Worm (Caenorhabditis elegans) whole organism, L1 larva: ENCODE results near the gene C29F9.8.

Source experiments
- C04F5.9 ChIP-seq: sonication (generic microtip); optimal IDR thresholded peaks from 2 replicates; lab custom pipeline; 2016; ENCODE audit warnings: missing genetic modification characterization, missing compliant biosample characterization
- F16B12.6 ChIP-seq: fragments of 150-350 bp; optimal IDR thresholded peaks from 2 replicates; lab custom pipeline; 2014; ENCODE audit warnings: missing biosample characterization, missing genetic modification characterization
- aha-1 ChIP-seq: fragments of 150-350 bp; optimal IDR thresholded peaks from 2 replicates; lab custom pipeline; 2014; ENCODE audit warnings: missing biosample characterization, missing genetic modification characterization
- blmp-1 ChIP-seq: fragments of 150-350 bp; optimal IDR thresholded peaks from 2 replicates; lab custom pipeline; 2014; ENCODE audit warnings: missing biosample characterization, missing genetic modification characterization
- ceh-63 ChIP-seq: fragments of 200-800 bp; sonication (Bioruptor generic); optimal IDR thresholded peaks from 2 replicates; lab custom pipeline; 2018; ENCODE audit warnings: mild to moderate bottlenecking, missing genetic modification characterization, missing compliant biosample characterization
- ceh-88 ChIP-seq: fragments of 200-800 bp; sonication (Bioruptor generic); IDR thresholded peaks from 2 replicates; pipeline ENCODE4 v1.3.6; 2022; ENCODE audit warnings: missing genetic modification characterization, missing compliant biosample characterization
- ceh-90 ChIP-seq: sonication (generic microtip); optimal IDR thresholded peaks from 2 replicates; lab custom pipeline; 2016; ENCODE audit warnings: missing genetic modification characterization, missing compliant biosample characterization
- dsc-1 ChIP-seq: sonication (generic microtip); optimal IDR thresholded peaks from 2 replicates; lab custom pipeline; 2016; ENCODE audit warnings: mild to moderate bottlenecking, missing genetic modification characterization, missing compliant biosample characterization
- efl-1 ChIP-seq, 4 experiments: fragments of 150-350 bp; optimal IDR thresholded peaks in 3 of 4; peaks in 1 of 4; 1 replicate in 1 of 4; 2 replicates in 3 of 4; lab custom pipeline; 2014; ENCODE audit warnings: missing biosample characterization in 2 of 4, missing genetic modification characterization in 2 of 4, missing genetic modification reagents in 2 of 4
- efl-3 ChIP-seq: fragments of 200-800 bp; sonication (Bioruptor generic); optimal IDR thresholded peaks from 2 replicates; lab custom pipeline; 2018; ENCODE audit warnings: mild to moderate bottlenecking, missing genetic modification characterization, missing compliant biosample characterization
- egl-27 ChIP-seq, 2 experiments: fragments of 150-350 bp in 1 of 2; sonication (generic microtip); optimal IDR thresholded peaks; 3 replicates each; lab custom pipeline; 2017 to 2018; ENCODE audit warnings: missing biosample characterization in 2 of 2, missing genetic modification characterization in 2 of 2, missing genetic modification reagents in 2 of 2
- elt-2 ChIP-seq: sonication (generic microtip); optimal IDR thresholded peaks from 2 replicates; lab custom pipeline; 2016; ENCODE audit warnings: missing genetic modification characterization, mild to moderate bottlenecking, inconsistent platforms, missing compliant biosample characterization, missing genetic modification reagents
- elt-3 ChIP-seq, 6 experiments: fragments of 150-350 bp in 1 of 6; sonication (generic microtip); optimal IDR thresholded peaks; 2 replicates each; lab custom pipeline; 2017 to 2018; ENCODE audit warnings: missing biosample characterization in 6 of 6, missing genetic modification characterization in 6 of 6, inconsistent platforms in 1 of 6
- ets-5 ChIP-seq: fragments of 200-800 bp; sonication (Bioruptor generic); IDR thresholded peaks from 2 replicates; pipeline ENCODE4 v1.3.6; 2022; ENCODE audit warnings: missing genetic modification characterization, missing compliant biosample characterization
- fkh-10 ChIP-seq: sonication (generic microtip); optimal IDR thresholded peaks from 2 replicates; lab custom pipeline; 2017; ENCODE audit warnings: missing biosample characterization, missing genetic modification reagents, missing genetic modification characterization
- fkh-4 ChIP-seq: sonication (generic microtip); optimal IDR thresholded peaks from 2 replicates; lab custom pipeline; 2016; ENCODE audit warnings: missing compliant biosample characterization, missing genetic modification characterization, borderline replicate concordance
- fkh-8 ChIP-seq: sonication (generic microtip); optimal IDR thresholded peaks from 2 replicates; lab custom pipeline; 2016; ENCODE audit warnings: mild to moderate bottlenecking, missing genetic modification characterization, missing compliant biosample characterization
- fos-1 ChIP-seq: fragments of 150-350 bp; optimal IDR thresholded peaks from 2 replicates; lab custom pipeline; 2014; ENCODE audit warnings: missing biosample characterization, missing genetic modification characterization
- grh-1 ChIP-seq: fragments of 200-800 bp; sonication (Bioruptor generic); IDR thresholded peaks from 2 replicates; pipeline ENCODE4 v1.3.6; 2022; ENCODE audit warnings: missing genetic modification reagents, missing genetic modification characterization, missing compliant biosample characterization
- hlh-4 ChIP-seq: sonication (generic microtip); optimal IDR thresholded peaks from 2 replicates; lab custom pipeline; 2016; ENCODE audit warnings: mild to moderate bottlenecking, missing genetic modification characterization, missing compliant biosample characterization
- irx-1 ChIP-seq: sonication (generic microtip); optimal IDR thresholded peaks from 2 replicates; lab custom pipeline; 2016; ENCODE audit warnings: missing genetic modification characterization, missing compliant biosample characterization
- jun-1 ChIP-seq: fragments of 150-350 bp; optimal IDR thresholded peaks from 2 replicates; lab custom pipeline; 2014; ENCODE audit warnings: missing biosample characterization, missing genetic modification reagents, missing genetic modification characterization
- lin-13 ChIP-seq: fragments of 150-350 bp; optimal IDR thresholded peaks from 2 replicates; lab custom pipeline; 2014; ENCODE audit warnings: missing biosample characterization, missing genetic modification reagents, missing genetic modification characterization
- lin-14 ChIP-seq: fragments of 200-800 bp; sonication (Bioruptor generic); optimal IDR thresholded peaks from 2 replicates; lab custom pipeline; 2018; ENCODE audit warnings: mild to moderate bottlenecking, missing genetic modification characterization, moderate library complexity, missing compliant biosample characterization
- lsy-2 ChIP-seq, 2 experiments: fragments of 150-350 bp; optimal IDR thresholded peaks; 2 replicates each; lab custom pipeline; 2014; ENCODE audit warnings: missing biosample characterization in 2 of 2, missing genetic modification characterization in 2 of 2
- mab-9 ChIP-seq: fragments of 200-800 bp; sonication (Bioruptor generic); IDR thresholded peaks from 2 replicates; pipeline ENCODE4 v1.3.6; 2022; ENCODE audit warnings: missing genetic modification reagents, missing genetic modification characterization, missing compliant biosample characterization
- mef-2 ChIP-seq: fragments of 150-350 bp; optimal IDR thresholded peaks from 2 replicates; lab custom pipeline; 2014; ENCODE audit warnings: missing biosample characterization, missing genetic modification characterization
- mep-1 ChIP-seq: fragments of 150-350 bp; optimal IDR thresholded peaks from 2 replicates; lab custom pipeline; 2014; ENCODE audit warnings: missing biosample characterization, missing genetic modification characterization
- nhr-19 ChIP-seq: fragments of 200-800 bp; sonication (Bioruptor generic); conservative IDR thresholded peaks from 2 replicates; pipeline ENCODE4 v1.3.6; 2022; ENCODE audit warnings: missing genetic modification characterization, missing compliant biosample characterization
- nhr-237 ChIP-seq: fragments of 150-350 bp; optimal IDR thresholded peaks from 2 replicates; lab custom pipeline; 2014; ENCODE audit warnings: missing biosample characterization, missing genetic modification characterization
- nhr-28 ChIP-seq: fragments of 150-350 bp; optimal IDR thresholded peaks from 2 replicates; lab custom pipeline; 2014; ENCODE audit warnings: missing biosample characterization, missing genetic modification characterization
- nhr-47 ChIP-seq: sonication (generic microtip); optimal IDR thresholded peaks from 2 replicates; lab custom pipeline; 2016; ENCODE audit warnings: mild to moderate bottlenecking, missing genetic modification characterization, moderate library complexity, missing compliant biosample characterization
- nhr-71 ChIP-seq: sonication (generic microtip); optimal IDR thresholded peaks from 2 replicates; lab custom pipeline; 2016; ENCODE audit warnings: mild to moderate bottlenecking, missing genetic modification characterization, moderate library complexity, missing compliant biosample characterization
- nhr-76 ChIP-seq: sonication (generic microtip); optimal IDR thresholded peaks from 2 replicates; lab custom pipeline; 2017; ENCODE audit warnings: missing biosample characterization, missing genetic modification characterization
- nhr-77 ChIP-seq: fragments of 150-350 bp; optimal IDR thresholded peaks from 2 replicates; lab custom pipeline; 2014; ENCODE audit warnings: missing biosample characterization, missing genetic modification characterization
- nhr-84 ChIP-seq: sonication (generic microtip); optimal IDR thresholded peaks from 2 replicates; lab custom pipeline; 2017; ENCODE audit warnings: missing biosample characterization, missing genetic modification characterization
- nhr-85 ChIP-seq: sonication (generic microtip); peaks from one replicate; lab custom pipeline; 2016; ENCODE audit warnings: missing genetic modification characterization, inconsistent platforms, missing compliant biosample characterization
- pag-3 ChIP-seq: sonication (generic microtip); optimal IDR thresholded peaks from 2 replicates; lab custom pipeline; 2017; ENCODE audit warnings: missing genetic modification characterization, mild to moderate bottlenecking, missing compliant biosample characterization, antibody characterized with exemption, borderline replicate concordance; ENCODE audit not compliant: insufficient read depth
- pax-3 ChIP-seq: fragments of 200-800 bp; sonication (Bioruptor generic); optimal IDR thresholded peaks from 2 replicates; lab custom pipeline; 2018; ENCODE audit warnings: mild to moderate bottlenecking, missing genetic modification characterization, moderate library complexity, missing compliant biosample characterization
- rnt-1 ChIP-seq: sonication (generic microtip); optimal IDR thresholded peaks from 2 replicates; lab custom pipeline; 2016; ENCODE audit warnings: mild to moderate bottlenecking, missing genetic modification characterization, moderate library complexity, missing compliant biosample characterization
- snpc-4 ChIP-seq: fragments of 150-350 bp; optimal IDR thresholded peaks from 2 replicates; lab custom pipeline; 2014; ENCODE audit warnings: missing biosample characterization, missing genetic modification characterization
- sox-4 ChIP-seq: sonication (generic microtip); optimal IDR thresholded peaks from 2 replicates; lab custom pipeline; 2016; ENCODE audit warnings: missing genetic modification characterization, missing compliant biosample characterization
- sptf-1 ChIP-seq: fragments of 150-350 bp; optimal IDR thresholded peaks from 2 replicates; lab custom pipeline; 2014; ENCODE audit warnings: missing biosample characterization, missing genetic modification characterization
- sup-37 ChIP-seq: fragments of 200-800 bp; sonication (Bioruptor generic); optimal IDR thresholded peaks from 2 replicates; lab custom pipeline; 2018; ENCODE audit warnings: mild to moderate bottlenecking, missing genetic modification characterization, missing compliant biosample characterization
- swsn-7 ChIP-seq: sonication (generic microtip); optimal IDR thresholded peaks from 2 replicates; lab custom pipeline; 2016; ENCODE audit warnings: missing genetic modification characterization, missing compliant biosample characterization
- tlp-1 ChIP-seq: fragments of 150-350 bp; optimal IDR thresholded peaks from 2 replicates; lab custom pipeline; 2014; ENCODE audit warnings: missing biosample characterization, missing genetic modification characterization
- unc-130 ChIP-seq: fragments of 150-350 bp; optimal IDR thresholded peaks from 2 replicates; lab custom pipeline; 2017; ENCODE audit warnings: missing biosample characterization, missing genetic modification characterization, inconsistent platforms
- unc-30 ChIP-seq: sonication (generic microtip); optimal IDR thresholded peaks from 2 replicates; lab custom pipeline; 2017; ENCODE audit warnings: missing biosample characterization, missing genetic modification characterization
- unc-86 ChIP-seq: sonication (generic microtip); optimal IDR thresholded peaks from 2 replicates; lab custom pipeline; 2016; ENCODE audit warnings: missing genetic modification characterization, missing compliant biosample characterization
- unc-98 ChIP-seq: fragments of 200-800 bp; sonication (Bioruptor generic); IDR thresholded peaks from 2 replicates; pipeline ENCODE4 v1.3.6; 2022; ENCODE audit warnings: missing genetic modification characterization, missing compliant biosample characterization
- vab-15 ChIP-seq: sonication (generic microtip); optimal IDR thresholded peaks from 2 replicates; lab custom pipeline; 2017; ENCODE audit warnings: missing genotype, mild to moderate bottlenecking, missing genetic modification characterization, missing compliant biosample characterization
- zip-4 ChIP-seq: fragments of 200-800 bp; sonication (Bioruptor generic); optimal IDR thresholded peaks from 2 replicates; lab custom pipeline; 2018; ENCODE audit warnings: mild to moderate bottlenecking, missing genetic modification characterization, moderate library complexity, missing compliant biosample characterization
- ztf-11 ChIP-seq, 2 experiments: sonication (generic microtip); optimal IDR thresholded peaks; 2 replicates each; lab custom pipeline; 2016 to 2017; ENCODE audit warnings: missing genetic modification characterization in 2 of 2, missing biosample characterization in 1 of 2, missing compliant biosample characterization in 1 of 2
- ztf-4 ChIP-seq: fragments of 150-350 bp; optimal IDR thresholded peaks from 2 replicates; lab custom pipeline; 2014; ENCODE audit warnings: missing biosample characterization, missing genetic modification characterization

C29F9.8 gene

ce11 chrIII:67025-67424, 29.9 kb downstream of the C29F9.8 start:
- no peak for TF ChIP-seq vab-15
- TF ChIP-seq fkh-8 (tag; lab: Kevin White, UChicago) = peak; percentile 74
- TF ChIP-seq zip-4 = no peak
- TF ChIP-seq egl-27 (tag; optimal IDR thresholded peaks at IDR 0.05; lab: Kevin White, UChicago) = no peak
- TF ChIP-seq aha-1 (tag; lab: Kevin White, UChicago) = peak; percentile 95
- peak; percentile 67 for TF ChIP-seq nhr-71
- TF ChIP-seq nhr-77 (tag; lab: Kevin White, UChicago) = no peak
- TF ChIP-seq F16B12.6 (tag; lab: Kevin White, UChicago) = no peak
- TF ChIP-seq jun-1 (tag; lab: Kevin White, UChicago) = no peak
- TF ChIP-seq mef-2 = no peak
- no peak for TF ChIP-seq nhr-76 (tag; lab: Kevin White, UChicago)
- TF ChIP-seq nhr-47 (tag; lab: Kevin White, UChicago) = peak; percentile 46
- peak; percentile 45 for TF ChIP-seq nhr-85 (tag; lab: Kevin White, UChicago)
- no peak for TF ChIP-seq elt-3 (tag; optimal IDR thresholded peaks at IDR 0.05; lab: Kevin White, UChicago)
- peak in 1 of 2 experiments; percentile 24 for TF ChIP-seq efl-1 (optimal IDR thresholded peaks at IDR 0.05; lab: Kevin White, UChicago)
- TF ChIP-seq efl-1 (GFP tag; optimal IDR thresholded peaks at IDR 0.05 in 1 of 2; lab: Kevin White, UChicago) = no peak
- TF ChIP-seq nhr-237 = no peak
- TF ChIP-seq irx-1 (tag; lab: Kevin White, UChicago) = no peak
- TF ChIP-seq pax-3 (tag; lab: Kevin White, UChicago) = no peak
- no peak for TF ChIP-seq mep-1 (tag; lab: Kevin White, UChicago)
- TF ChIP-seq unc-130 (tag; lab: Kevin White, UChicago) = no peak
- no peak for TF ChIP-seq nhr-28 (tag; lab: Kevin White, UChicago)
- no peak for TF ChIP-seq snpc-4 (tag; lab: Kevin White, UChicago)
- TF ChIP-seq ztf-11 (tag; optimal IDR thresholded peaks at IDR 0.05; lab: Kevin White, UChicago) = no peak
- TF ChIP-seq dsc-1 (tag; lab: Kevin White, UChicago) = no peak
- no peak for TF ChIP-seq sup-37 (GFP tag; lab: Kevin White, UChicago)
- TF ChIP-seq elt-2 = no peak
- no peak for TF ChIP-seq pag-3 (tag; lab: Kevin White, UChicago)
- no peak for TF ChIP-seq ets-5 (GFP tag; lab: Robert Waterston, UW)
- no peak for TF ChIP-seq mab-9 (GFP tag; lab: Robert Waterston, UW)
- peak; percentile 59; the same call in 1 of the 2 replicates for TF ChIP-seq nhr-19
- TF ChIP-seq fkh-10 (GFP tag; lab: Kevin White, UChicago) = no peak
- no peak for TF ChIP-seq ceh-90
- TF ChIP-seq tlp-1 (tag; lab: Kevin White, UChicago) = no peak
- TF ChIP-seq unc-98 (GFP tag; lab: Robert Waterston, UW) = no peak
- TF ChIP-seq ztf-4 (tag; lab: Kevin White, UChicago) = no peak
- no peak for TF ChIP-seq unc-30 (tag; lab: Kevin White, UChicago)
- TF ChIP-seq lin-13 (GFP tag; lab: Kevin White, UChicago) = peak; percentile 23
- no peak for TF ChIP-seq nhr-84 (tag; lab: Kevin White, UChicago)
- TF ChIP-seq sptf-1 (tag; lab: Kevin White, UChicago) = no peak
- TF ChIP-seq lsy-2 (tag; optimal IDR thresholded peaks at IDR 0.05; lab: Kevin White, UChicago) = peak; percentile 15 to 40
- no peak for TF ChIP-seq fos-1 (tag; lab: Kevin White, UChicago)
- no peak for TF ChIP-seq ceh-63 (GFP tag; lab: Kevin White, UChicago)
- TF ChIP-seq unc-86 (tag; lab: Kevin White, UChicago) = no peak
- peak; percentile 52 for TF ChIP-seq blmp-1 (tag; lab: Kevin White, UChicago)
- TF ChIP-seq hlh-4 (tag; lab: Kevin White, UChicago) = no peak
- TF ChIP-seq lin-14 (GFP tag; lab: Kevin White, UChicago) = peak; percentile 94
- no peak for TF ChIP-seq efl-3 (GFP tag; lab: Kevin White, UChicago)
- peak; percentile 38 for TF ChIP-seq rnt-1 (tag; lab: Kevin White, UChicago)
- TF ChIP-seq grh-1 (GFP tag; lab: Robert Waterston, UW) = no peak
- TF ChIP-seq swsn-7 (tag; lab: Kevin White, UChicago) = peak; percentile 43
- TF ChIP-seq C04F5.9 (tag; lab: Kevin White, UChicago) = no peak
- TF ChIP-seq sox-4 = no peak
- no peak for TF ChIP-seq ceh-88 (GFP tag; lab: Robert Waterston, UW)
- TF ChIP-seq fkh-4 (tag; lab: Kevin White, UChicago) = no peak
